Fruit fly (Drosophila melanogaster): ENCODE results near the gene CG13615.

DNA sequence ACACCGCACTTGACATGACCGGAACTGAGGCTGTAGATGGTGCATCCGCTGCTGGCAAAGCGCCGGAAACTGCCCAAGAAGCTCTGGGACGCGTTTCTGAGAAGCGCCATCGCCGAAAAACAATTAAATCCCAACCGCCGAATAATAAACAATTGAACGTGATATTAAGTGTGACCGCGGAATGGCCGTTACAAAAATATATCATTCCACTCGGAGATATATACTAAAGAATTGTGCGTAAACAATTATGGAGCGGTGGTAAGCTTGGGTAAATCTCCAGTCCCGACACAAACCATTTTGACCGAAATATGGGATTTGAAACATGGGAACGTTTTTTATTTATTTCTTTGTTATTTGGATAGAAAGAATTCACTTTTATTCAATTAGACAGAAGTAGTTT is 30.4 kb upstream of the CG13615 start, which contains the start of gene CG18528:
- TF ChIP-seq zen2 (GFP tag; IDR thresholded peaks at IDR 0.05; ENCODE audit: partially characterized antibody) = no peak
- TF ChIP-seq odd (GFP tag; optimal IDR thresholded peaks at IDR 0.05) = no peak
- TF ChIP-seq CG6272 (GFP tag; IDR thresholded peaks at IDR 0.05) = no peak
